Worm (Caenorhabditis elegans) whole organism, mixed stage, embryonic: ENCODE data around the gene ttbk-4.

Experiments used
- blmp-1 ChIP-seq: fragments of 150-350 bp; optimal IDR thresholded peaks from 2 replicates; lab custom pipeline; 2014; ENCODE audit warnings: missing biosample characterization, missing genetic modification characterization
- mep-1 ChIP-seq: fragments of 150-350 bp; optimal IDR thresholded peaks from 2 replicates; lab custom pipeline; 2017; ENCODE audit warnings: missing biosample characterization, missing genetic modification reagents, missing genetic modification characterization, inconsistent platforms
- nhr-12 ChIP-seq: fragments of 150-350 bp; optimal IDR thresholded peaks from 2 replicates; lab custom pipeline; 2014; ENCODE audit warnings: missing biosample characterization, missing genetic modification characterization
- nhr-28 ChIP-seq: fragments of 150-350 bp; optimal IDR thresholded peaks from 2 replicates; lab custom pipeline; 2014; ENCODE audit warnings: missing biosample characterization, missing genetic modification characterization
- nhr-76 ChIP-seq: sonication (generic microtip); optimal IDR thresholded peaks from 2 replicates; lab custom pipeline; 2017; ENCODE audit warnings: missing biosample characterization, missing genetic modification characterization
- sptf-1 ChIP-seq: sonication (generic microtip); optimal IDR thresholded peaks from 2 replicates; lab custom pipeline; 2017; ENCODE audit warnings: mild to moderate bottlenecking, missing genetic modification characterization, moderate library complexity, missing compliant biosample characterization

ce11 chrIV:10096881-10097280 is 21.9 kb upstream of the ttbk-4 start, which contains the start of gene dis-3:
- TF ChIP-seq mep-1 (no peak), nhr-76 (tag; lab: Kevin White, UChicago) (no peak), sptf-1 (tag; lab: Kevin White, UChicago) (no peak), nhr-28 (no peak), blmp-1 (no peak), nhr-12 (tag; lab: Kevin White, UChicago) (no peak)
